Fruit fly (Drosophila melanogaster) whole organism, adult: ENCODE measurements around the gene CG3748.

Source experiments
- CG11617 ChIP-seq: fragments of 200-800 bp; sonication (Bioruptor generic); optimal IDR thresholded peaks from 2 replicates; lab custom pipeline; 2017; ENCODE audit warnings: mild to moderate bottlenecking, missing biosample characterization, missing genetic modification reagents, missing genetic modification characterization
- CG12768 ChIP-seq: fragments of 200-800 bp; sonication (Bioruptor generic); optimal IDR thresholded peaks from 2 replicates; lab custom pipeline; 2017; ENCODE audit warnings: missing biosample characterization, missing genetic modification characterization, mild to moderate bottlenecking, moderate library complexity, missing genetic modification reagents
- CG14711 ChIP-seq: fragments of 200-800 bp; sonication (Bioruptor generic); optimal IDR thresholded peaks from 2 replicates; lab custom pipeline; 2018; ENCODE audit warnings: missing biosample characterization, mild to moderate bottlenecking, missing genetic modification characterization, moderate library complexity
- CG1620 ChIP-seq: fragments of 200-800 bp; sonication (Bioruptor generic); optimal IDR thresholded peaks from 2 replicates; lab custom pipeline; 2016; ENCODE audit warnings: missing biosample characterization, missing genetic modification characterization
- CG33017 ChIP-seq: fragments of 200-800 bp; sonication (Bioruptor generic); optimal IDR thresholded peaks from 2 replicates; lab custom pipeline; 2018; ENCODE audit warnings: missing biosample characterization, mild to moderate bottlenecking, missing genetic modification characterization, moderate library complexity
- CG5204 ChIP-seq: fragments of 200-800 bp; sonication (Bioruptor generic); optimal IDR thresholded peaks from 2 replicates; lab custom pipeline; 2016; ENCODE audit warnings: missing biosample characterization, missing genetic modification characterization
- CG7045 ChIP-seq: fragments of 200-800 bp; sonication (Bioruptor generic); optimal IDR thresholded peaks from 2 replicates; lab custom pipeline; 2017; ENCODE audit warnings: missing biosample characterization, mild to moderate bottlenecking, missing genetic modification characterization
- CG7101 ChIP-seq: fragments of 200-800 bp; sonication (Bioruptor generic); optimal IDR thresholded peaks from 2 replicates; lab custom pipeline; 2018; ENCODE audit warnings: missing biosample characterization, mild to moderate bottlenecking, missing genetic modification characterization, moderate library complexity
- Clk ChIP-seq: fragments of 200-800 bp; sonication (Bioruptor generic); optimal IDR thresholded peaks from 2 replicates; lab custom pipeline; 2017; ENCODE audit warnings: missing biosample characterization, missing genetic modification characterization
- Crg-1 ChIP-seq: fragments of 200-800 bp; sonication (Bioruptor generic); optimal IDR thresholded peaks from 2 replicates; lab custom pipeline; 2016; ENCODE audit warnings: missing biosample characterization, missing genetic modification characterization
- Hr96 ChIP-seq: fragments of 200-800 bp; sonication (Bioruptor generic); optimal IDR thresholded peaks from 2 replicates; lab custom pipeline; 2016; ENCODE audit warnings: missing biosample characterization, missing genetic modification characterization
- Mnt ChIP-seq: fragments of 200-800 bp; sonication (Bioruptor generic); optimal IDR thresholded peaks from 2 replicates; lab custom pipeline; 2016; ENCODE audit warnings: missing biosample characterization, mild to moderate bottlenecking, missing genetic modification characterization
- bab1 ChIP-seq: fragments of 200-800 bp; sonication (Bioruptor generic); optimal IDR thresholded peaks from 3 replicates; lab custom pipeline; 2019; ENCODE audit warnings: missing biosample characterization, mild to moderate bottlenecking, missing genetic modification characterization, moderate library complexity
- cic ChIP-seq: fragments of 200-800 bp; sonication (Bioruptor generic); optimal IDR thresholded peaks from 2 replicates; lab custom pipeline; 2017; ENCODE audit warnings: missing biosample characterization, mild to moderate bottlenecking, missing genetic modification characterization, moderate library complexity
- cnc ChIP-seq, 2 experiments: fragments of >200 bp; optimal IDR thresholded peaks; 2 replicates each; lab custom pipeline; 2017
- kay ChIP-seq: fragments of 200-800 bp; sonication (Bioruptor generic); peaks from one replicate; lab custom pipeline; 2016; ENCODE audit warnings: missing biosample characterization, missing genetic modification characterization, borderline replicate concordance
- ovo ChIP-seq: fragments of 200-800 bp; sonication (Bioruptor generic); optimal IDR thresholded peaks from 2 replicates; lab custom pipeline; 2016; ENCODE audit warnings: missing biosample characterization, missing genetic modification characterization
- pad ChIP-seq: fragments of 200-800 bp; sonication (Bioruptor generic); optimal IDR thresholded peaks from 3 replicates; lab custom pipeline; 2017; ENCODE audit warnings: missing biosample characterization, missing genetic modification characterization, mild to moderate bottlenecking, moderate library complexity, missing genetic modification reagents
- tj ChIP-seq: fragments of 200-800 bp; sonication (Bioruptor generic); optimal IDR thresholded peaks from 3 replicates; lab custom pipeline; 2017; ENCODE audit warnings: missing biosample characterization, mild to moderate bottlenecking, missing genetic modification characterization, moderate library complexity
- toe ChIP-seq: fragments of 200-800 bp; sonication (Bioruptor generic); optimal IDR thresholded peaks from 2 replicates; lab custom pipeline; 2016; ENCODE audit warnings: missing biosample characterization, missing genetic modification characterization

The CG3748 gene

DNA sequence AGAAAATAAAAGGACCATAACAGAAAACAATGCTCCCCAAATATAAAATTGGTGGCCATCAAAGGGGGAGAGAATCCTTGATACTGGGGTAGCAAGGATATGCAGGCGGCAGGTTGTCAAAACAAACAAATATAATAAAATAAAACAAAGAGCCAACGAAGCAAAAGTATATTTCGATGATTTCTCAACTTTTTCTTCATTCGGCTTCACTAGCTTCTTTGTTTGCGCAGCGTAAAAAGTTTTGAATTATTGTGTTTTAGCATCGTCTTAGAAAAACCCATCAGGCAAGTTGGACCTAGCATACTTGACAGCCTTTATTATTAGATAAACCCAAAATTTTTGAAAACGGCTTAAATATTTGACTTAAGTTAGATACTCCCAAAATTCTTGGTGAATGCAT lies at the start of gene CG3748:
TSS of gene CG3748 (plus strand) at position 301 of the 400 bp plus-strand sequence.
- TF ChIP-seq CG33017 (tag; lab: Kevin White, UChicago) (no peak), CG1620 (GFP tag; lab: Kevin White, UChicago) (no peak), CG12768 (GFP tag; lab: Kevin White, UChicago) (no peak), cic (no peak), kay (GFP tag; lab: Kevin White, UChicago) (no peak), Hr96 (no peak), bab1 (no peak), pad (no peak), tj (GFP tag; lab: Kevin White, UChicago) (no peak), CG14711 (tag; lab: Kevin White, UChicago) (no peak), CG5204 (GFP tag; lab: Kevin White, UChicago) (no peak), toe (no peak), cnc (optimal IDR thresholded peaks at IDR 0.05; lab: Kevin White, UChicago) (no peak), Mnt (GFP tag; lab: Kevin White, UChicago) (no peak), CG7101 (no peak), Clk (no peak), CG11617 (no peak), ovo (GFP tag; lab: Kevin White, UChicago) (no peak), Crg-1 (GFP tag; lab: Kevin White, UChicago) (no peak)

DNA sequence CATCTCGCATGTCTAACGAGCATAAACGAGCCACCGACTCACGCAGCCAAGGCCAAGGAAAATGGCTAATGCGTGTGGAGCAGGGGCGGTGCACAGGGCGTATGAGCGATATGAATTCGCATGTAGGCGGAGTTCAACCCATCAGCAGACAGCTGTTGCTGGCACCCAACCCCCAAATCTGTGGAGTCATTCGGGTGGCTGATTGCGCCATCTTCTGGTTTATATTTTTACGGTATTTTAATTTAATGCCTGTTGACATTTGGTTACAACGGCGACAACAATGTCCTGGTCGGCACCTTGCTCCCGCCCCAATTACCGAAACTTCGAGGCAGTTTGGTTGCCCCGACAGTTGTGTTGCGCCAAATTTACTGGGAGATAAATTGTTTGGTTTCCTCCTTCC lies 21.6 kb upstream of the CG3748 start:
- TF ChIP-seq CG7045 (no peak), ovo (GFP tag; lab: Kevin White, UChicago) (no peak), Clk (no peak), cnc (optimal IDR thresholded peaks at IDR 0.05; lab: Kevin White, UChicago) (no peak), CG5204 (GFP tag; lab: Kevin White, UChicago) (no peak), CG12768 (GFP tag; lab: Kevin White, UChicago) (no peak), Mnt (GFP tag; lab: Kevin White, UChicago) (no peak), CG1620 (GFP tag; lab: Kevin White, UChicago) (no peak), Hr96 (no peak), CG14711 (tag; lab: Kevin White, UChicago) (no peak), CG33017 (tag; lab: Kevin White, UChicago) (no peak)

- no peak for TF ChIP-seq toe
- TF ChIP-seq pad, result no peak
- TF ChIP-seq Clk, result no peak
- TF ChIP-seq Hr96, result no peak
- no peak for TF ChIP-seq cnc (optimal IDR thresholded peaks at IDR 0.05; lab: Kevin White, UChicago)
- TF ChIP-seq CG12768 (GFP tag; lab: Kevin White, UChicago), result no peak
- TF ChIP-seq CG33017 (tag; lab: Kevin White, UChicago), result no peak
Measured at dm6 chr2L:9327444-9327843, 15.2 kb upstream of the CG3748 start, which contains the start of gene CG17005. TSS of gene CG17005 (plus strand) at chr2L:9327744.

dm6 chr2L:9330628-9331027 lies 12.0 kb upstream of the CG3748 start, which contains the start of gene Cks30A:
TSS of gene Cks30A (plus strand) at chr2L:9330763.
- peak; percentile 37 for TF ChIP-seq bab1
- no peak for TF ChIP-seq Hr96
- TF ChIP-seq CG1620 (GFP tag; lab: Kevin White, UChicago), result no peak

DNA sequence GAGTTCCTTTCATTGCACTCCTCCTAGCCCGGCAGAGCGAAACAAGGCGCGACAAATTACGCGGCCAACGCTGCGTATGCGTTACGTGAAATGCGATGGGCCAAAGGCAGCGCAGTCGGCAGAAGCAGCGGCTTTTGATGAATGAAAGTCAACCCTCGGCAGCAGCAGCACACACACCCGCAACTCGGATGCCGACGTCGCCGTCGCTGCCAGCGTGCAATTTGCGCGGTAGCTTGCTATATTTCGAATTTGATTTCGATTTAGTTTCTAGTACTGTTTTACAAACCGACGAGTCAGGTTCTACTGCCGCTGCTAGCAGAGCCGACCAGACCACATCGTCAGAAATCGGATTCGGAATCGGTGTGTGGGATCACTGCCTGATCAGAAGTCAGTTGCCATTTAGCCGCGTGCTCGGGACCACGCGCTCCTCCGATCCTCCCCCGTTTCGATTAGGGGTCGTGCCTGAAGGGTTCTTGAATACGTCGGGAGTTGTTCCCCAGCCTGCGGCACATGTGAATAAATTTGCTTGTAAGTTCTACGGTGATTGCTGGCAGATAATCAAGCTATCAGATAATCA lies 9.2 kb upstream of the CG3748 start, which contains the start of gene Eaat1:
TSS of gene Eaat1 (plus strand) at position 268 of the 577 bp plus-strand sequence.
- TF ChIP-seq bab1, result no peak
- TF ChIP-seq CG1620 (GFP tag; lab: Kevin White, UChicago), result peak; percentile 4
- peak; percentile 76 for TF ChIP-seq Mnt (GFP tag; lab: Kevin White, UChicago)
- no peak for TF ChIP-seq ovo (GFP tag; lab: Kevin White, UChicago)
- TF ChIP-seq cic, result peak; percentile 99
- TF ChIP-seq CG12768 (GFP tag; lab: Kevin White, UChicago), result peak; percentile 38

DNA sequence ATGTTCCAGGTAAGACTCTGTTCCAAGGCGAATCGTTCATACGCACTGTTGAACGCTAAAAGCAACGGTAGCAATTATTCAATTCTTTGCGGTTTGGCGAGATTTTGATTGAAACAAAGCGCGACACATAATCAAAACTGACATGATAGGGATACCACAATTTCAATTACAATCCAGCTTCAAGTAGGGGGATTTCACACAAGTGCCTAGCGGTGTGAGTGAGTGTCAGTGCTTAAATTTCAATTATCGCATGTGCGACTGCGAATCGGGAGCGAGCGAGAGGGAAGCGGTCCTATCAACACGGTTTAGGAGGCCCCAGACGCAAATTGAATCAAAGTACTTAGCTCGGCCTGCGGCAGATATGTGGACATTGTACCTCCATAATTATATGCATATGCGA lies 3.8 kb upstream of the CG3748 start:
- TF ChIP-seq CG11617 (no peak), kay (GFP tag; lab: Kevin White, UChicago) (no peak), Clk (no peak), cic (peak; percentile 23), Mnt (GFP tag; lab: Kevin White, UChicago) (peak; percentile 2), cnc (optimal IDR thresholded peaks at IDR 0.05; lab: Kevin White, UChicago) (no peak)

- no peak for TF ChIP-seq CG7101
- no peak for TF ChIP-seq tj (GFP tag; lab: Kevin White, UChicago)
- TF ChIP-seq pad, result no peak
- no peak for TF ChIP-seq CG1620 (GFP tag; lab: Kevin White, UChicago)
- no peak for TF ChIP-seq cic
- TF ChIP-seq Mnt (GFP tag; lab: Kevin White, UChicago), result no peak
- TF ChIP-seq Crg-1 (GFP tag; lab: Kevin White, UChicago), result no peak
- TF ChIP-seq cnc (optimal IDR thresholded peaks at IDR 0.05; lab: Kevin White, UChicago), result no peak
- TF ChIP-seq toe, result no peak
- no peak for TF ChIP-seq CG12768 (GFP tag; lab: Kevin White, UChicago)
- no peak for TF ChIP-seq CG14711 (tag; lab: Kevin White, UChicago)
- no peak for TF ChIP-seq CG33017 (tag; lab: Kevin White, UChicago)
- no peak for TF ChIP-seq CG11617
- TF ChIP-seq CG7045, result no peak
- TF ChIP-seq bab1, result no peak
- TF ChIP-seq Hr96, result no peak
- TF ChIP-seq kay (GFP tag; lab: Kevin White, UChicago), result no peak
- no peak for TF ChIP-seq ovo (GFP tag; lab: Kevin White, UChicago)
- no peak for TF ChIP-seq CG5204 (GFP tag; lab: Kevin White, UChicago)
- no peak for TF ChIP-seq Clk
Measured at dm6 chr2L:9341960-9342359, 672 bp upstream of the CG3748 start.
